Worm (Caenorhabditis elegans) whole organism, L4/young adult: ENCODE measurements around the gene clhm-1.

Source experiments
- W03F9.2 ChIP-seq: fragments of 150-350 bp; optimal IDR thresholded peaks from 2 replicates; lab custom pipeline; 2014; ENCODE audit warnings: missing biosample characterization, missing genetic modification characterization
- dao-5 ChIP-seq: sonication (generic microtip); optimal IDR thresholded peaks from 2 replicates; lab custom pipeline; 2016; ENCODE audit warnings: missing genotype, missing genetic modification characterization, moderate library complexity, missing compliant biosample characterization
- him-1 ChIP-seq: sonication (generic microtip); optimal IDR thresholded peaks from 2 replicates; lab custom pipeline; 2016; ENCODE audit warnings: missing genotype, missing genetic modification reagents, missing genetic modification characterization, missing compliant biosample characterization

- TF ChIP-seq him-1 (no peak), dao-5 (tag; lab: Kevin White, UChicago) (no peak), W03F9.2 (tag; lab: Kevin White, UChicago) (no peak)
Observed at ce11 chrII:6843211-6843610, 27.6 kb downstream of the clhm-1 start.
